Fruit fly (Drosophila melanogaster) whole organism, embryonic: ENCODE data around the gene CG13640.

ENCODE experiments used
- C15 ChIP-seq: fragments of 200-800 bp; sonication (Bioruptor generic); IDR thresholded peaks from 3 replicates; pipeline ENCODE4 v1.3.6; 2022; ENCODE audit warnings: missing biosample characterization, missing genetic modification characterization
- CG12236 ChIP-seq: fragments of 200-800 bp; sonication (Bioruptor generic); optimal IDR thresholded peaks from 2 replicates; lab custom pipeline; 2016; ENCODE audit warnings: missing biosample characterization, missing genetic modification characterization
- CG12299 ChIP-seq: fragments of 200-800 bp; sonication (Bioruptor generic); optimal IDR thresholded peaks from 2 replicates; lab custom pipeline; 2018; ENCODE audit warnings: missing biosample characterization, mild to moderate bottlenecking, missing genetic modification characterization
- CG12659 ChIP-seq: fragments of 200-800 bp; sonication (Bioruptor generic); optimal IDR thresholded peaks from 3 replicates; lab custom pipeline; 2017; ENCODE audit warnings: mild to moderate bottlenecking, missing biosample characterization, missing genetic modification reagents, missing genetic modification characterization
- CG13424 ChIP-seq: fragments of 200-800 bp; sonication (Bioruptor generic); optimal IDR thresholded peaks from 2 replicates; lab custom pipeline; 2019; ENCODE audit warnings: missing biosample characterization, mild to moderate bottlenecking, missing genetic modification characterization, moderate library complexity
- CG17912 ChIP-seq: fragments of 200-800 bp; sonication (Bioruptor generic); optimal IDR thresholded peaks from 2 replicates; lab custom pipeline; 2018; ENCODE audit warnings: missing biosample characterization, mild to moderate bottlenecking, missing genetic modification characterization
- CG2129 ChIP-seq: fragments of 200-800 bp; sonication (Bioruptor generic); IDR thresholded peaks from 2 replicates; pipeline ENCODE4 v1.3.6; 2022; ENCODE audit warnings: missing biosample characterization, missing genetic modification characterization; ENCODE audit not compliant: partially characterized antibody
- CG31224 ChIP-seq: fragments of 200-800 bp; sonication (Bioruptor generic); IDR thresholded peaks from 2 replicates; pipeline ENCODE4 v1.3.6; 2022; ENCODE audit warnings: missing biosample characterization, missing genetic modification characterization
- CG32532 ChIP-seq: fragments of 200-800 bp; sonication (Bioruptor generic); IDR thresholded peaks from 2 replicates; pipeline ENCODE4 v1.3.6; 2022; ENCODE audit warnings: missing biosample characterization, missing genetic modification characterization
- CG34422 ChIP-seq: fragments of 200-800 bp; sonication (Bioruptor generic); IDR thresholded peaks from 3 replicates; pipeline ENCODE4 v1.3.6; 2022; ENCODE audit warnings: missing biosample characterization, missing genetic modification characterization
- CG3847 ChIP-seq: fragments of 200-800 bp; sonication (Bioruptor generic); IDR thresholded peaks from 2 replicates; pipeline ENCODE4 v1.3.6; 2022; ENCODE audit warnings: missing biosample characterization, missing genetic modification characterization
- CG4854 ChIP-seq: fragments of 200-800 bp; sonication (Bioruptor generic); optimal IDR thresholded peaks from 2 replicates; lab custom pipeline; 2016; ENCODE audit warnings: missing biosample characterization, missing genetic modification characterization, inconsistent platforms
- CG8281 ChIP-seq: fragments of 200-800 bp; sonication (Bioruptor generic); optimal IDR thresholded peaks from 2 replicates; lab custom pipeline; 2018; ENCODE audit warnings: missing biosample characterization, mild to moderate bottlenecking, missing genetic modification characterization, moderate library complexity
- CG8359 ChIP-seq: fragments of 200-800 bp; sonication (Bioruptor generic); optimal IDR thresholded peaks from 2 replicates; lab custom pipeline; 2017; ENCODE audit warnings: missing biosample characterization, mild to moderate bottlenecking, missing genetic modification characterization, borderline replicate concordance
- Dad ChIP-seq: fragments of 200-800 bp; sonication (Bioruptor generic); optimal IDR thresholded peaks from 3 replicates; lab custom pipeline; 2016; ENCODE audit warnings: missing biosample characterization, missing genetic modification characterization
- Deaf1 ChIP-seq: fragments of 200-800 bp; optimal IDR thresholded peaks from 3 replicates; lab custom pipeline; 2019; ENCODE audit warnings: missing biosample characterization, mild to moderate bottlenecking, missing genetic modification characterization, moderate library complexity
- Doc3 ChIP-seq: fragments of 200-800 bp; sonication (Bioruptor generic); IDR thresholded peaks from 3 replicates; pipeline ENCODE4 v1.3.6; 2022; ENCODE audit warnings: missing biosample characterization, missing genetic modification characterization; ENCODE audit not compliant: partially characterized antibody
- Eip74EF ChIP-seq, 2 experiments: fragments of 200-800 bp in 1 of 2; fragments of >200 bp in 1 of 2; sonication (Bioruptor generic) in 1 of 2; optimal IDR thresholded peaks; 2 replicates each; lab custom pipeline; 2017 to 2019; ENCODE audit warnings: missing biosample characterization in 2 of 2, missing genetic modification characterization in 2 of 2, mild to moderate bottlenecking in 1 of 2, moderate library complexity in 1 of 2
- Hand ChIP-seq: fragments of 200-800 bp; sonication (Bioruptor generic); optimal IDR thresholded peaks from 2 replicates; lab custom pipeline; 2017; ENCODE audit warnings: mild to moderate bottlenecking, missing biosample characterization, missing genetic modification reagents, missing genetic modification characterization
- Hsf ChIP-seq: fragments of 200-800 bp; sonication (Bioruptor generic); optimal IDR thresholded peaks from 3 replicates; lab custom pipeline; 2016; ENCODE audit warnings: missing biosample characterization, missing genetic modification characterization
- Nf-YA ChIP-seq: fragments of 200-800 bp; sonication (Bioruptor generic); IDR thresholded peaks from 2 replicates; pipeline ENCODE4 v1.3.6; 2022; ENCODE audit warnings: missing biosample characterization, missing genetic modification characterization
- Oaz ChIP-seq: fragments of 200-800 bp; sonication (Bioruptor generic); IDR thresholded peaks from 2 replicates; pipeline ENCODE4 v1.3.6; 2022; ENCODE audit warnings: missing biosample characterization, missing genetic modification characterization
- Sox100B ChIP-seq: fragments of 200-800 bp; sonication (Bioruptor generic); optimal IDR thresholded peaks from 3 replicates; lab custom pipeline; 2018; ENCODE audit warnings: missing biosample characterization, mild to moderate bottlenecking, missing genetic modification characterization
- Sry-δ ChIP-seq: fragments of 200-800 bp; sonication (Bioruptor generic); optimal IDR thresholded peaks from 2 replicates; lab custom pipeline; 2016; ENCODE audit warnings: missing biosample characterization, missing genetic modification characterization
- Xrp1 ChIP-seq: fragments of 200-800 bp; sonication (Bioruptor generic); IDR thresholded peaks from 2 replicates; pipeline ENCODE4 v1.3.6; 2022; ENCODE audit warnings: missing biosample characterization, missing genetic modification characterization
- YL-1 ChIP-seq: fragments of 200-800 bp; sonication (Bioruptor generic); optimal IDR thresholded peaks from 3 replicates; lab custom pipeline; 2017; ENCODE audit warnings: missing biosample characterization, mild to moderate bottlenecking, missing genetic modification characterization
- cato ChIP-seq: fragments of 200-800 bp; sonication (Bioruptor generic); optimal IDR thresholded peaks from 2 replicates; lab custom pipeline; 2016; ENCODE audit warnings: missing biosample characterization, missing genetic modification characterization, borderline replicate concordance
- chif ChIP-seq, 2 experiments: fragments of 200-800 bp; sonication (Bioruptor generic); optimal IDR thresholded peaks; 3 replicates each; lab custom pipeline; 2016; ENCODE audit warnings: missing biosample characterization in 2 of 2, missing genetic modification characterization in 2 of 2
- chm ChIP-seq: fragments of 200-800 bp; sonication (Bioruptor generic); IDR thresholded peaks from 2 replicates; pipeline ENCODE4 v1.3.6; 2022; ENCODE audit warnings: missing biosample characterization, missing genetic modification characterization
- ci ChIP-seq: fragments of 200-800 bp; sonication (Bioruptor generic); IDR thresholded peaks from 3 replicates; pipeline ENCODE4 v1.3.6; 2022; ENCODE audit warnings: missing biosample characterization, missing genetic modification characterization
- cwo ChIP-seq: fragments of 200-800 bp; sonication (Bioruptor generic); optimal IDR thresholded peaks from 3 replicates; lab custom pipeline; 2017; ENCODE audit warnings: missing biosample characterization, missing genetic modification characterization, mild to moderate bottlenecking, moderate library complexity, missing genetic modification reagents
- eyg ChIP-seq: fragments of 200-800 bp; sonication (Bioruptor generic); optimal IDR thresholded peaks from 3 replicates; lab custom pipeline; 2016; ENCODE audit warnings: missing biosample characterization, missing genetic modification characterization
- gcm2 ChIP-seq: fragments of 200-800 bp; sonication (Bioruptor generic); optimal IDR thresholded peaks from 2 replicates; lab custom pipeline; 2016; ENCODE audit warnings: missing biosample characterization, missing genetic modification characterization
- her ChIP-seq: fragments of 200-800 bp; sonication (Bioruptor generic); optimal IDR thresholded peaks from 2 replicates; lab custom pipeline; 2016; ENCODE audit warnings: missing biosample characterization, missing genetic modification characterization
- nerfin-1 ChIP-seq: fragments of 200-800 bp; sonication (Bioruptor generic); optimal IDR thresholded peaks from 3 replicates; lab custom pipeline; 2019; ENCODE audit warnings: missing biosample characterization, mild to moderate bottlenecking, missing genetic modification characterization, moderate library complexity
- oc ChIP-seq: fragments of 200-800 bp; sonication (Bioruptor generic); optimal IDR thresholded peaks from 2 replicates; lab custom pipeline; 2018; ENCODE audit warnings: missing biosample characterization, mild to moderate bottlenecking, missing genetic modification characterization, moderate library complexity
- prd ChIP-seq, 3 experiments: fragments of >200 bp in 2 of 3; fragments of 200-800 bp in 1 of 3; sonication (Bioruptor generic) in 1 of 3; optimal IDR thresholded peaks in 2 of 3; IDR thresholded peaks in 1 of 3; 2 replicates in 2 of 3; 3 replicates in 1 of 3; pipeline versions ENCODE4 v1.3.6 to Lab custom; 2017 to 2022; ENCODE audit warnings: missing biosample characterization in 1 of 3, missing genetic modification characterization in 1 of 3
- pzg ChIP-seq: fragments of 200-800 bp; sonication (Bioruptor generic); optimal IDR thresholded peaks from 3 replicates; lab custom pipeline; 2018; ENCODE audit warnings: missing biosample characterization, mild to moderate bottlenecking, missing genetic modification characterization, moderate library complexity
- ranshi ChIP-seq: fragments of 200-800 bp; sonication (Bioruptor generic); IDR thresholded peaks from 2 replicates; pipeline ENCODE4 v1.3.6; 2022; ENCODE audit warnings: missing biosample characterization, missing genetic modification characterization
- row ChIP-seq: fragments of 200-800 bp; sonication (Bioruptor generic); IDR thresholded peaks from 3 replicates; pipeline ENCODE4 v1.3.6; 2022; ENCODE audit warnings: missing biosample characterization, missing genetic modification characterization
- seq ChIP-seq: fragments of 200-800 bp; sonication (Bioruptor generic); IDR thresholded peaks from 2 replicates; pipeline ENCODE4 v1.3.6; 2022; ENCODE audit warnings: missing biosample characterization, missing genetic modification characterization
- sim ChIP-seq: fragments of 200-800 bp; sonication (Bioruptor generic); IDR thresholded peaks from 2 replicates; pipeline ENCODE4 v1.3.6; 2022; ENCODE audit warnings: missing biosample characterization, missing genetic modification characterization
- slp2 ChIP-seq: fragments of 200-800 bp; sonication (Bioruptor generic); optimal IDR thresholded peaks from 2 replicates; lab custom pipeline; 2016; ENCODE audit warnings: missing biosample characterization, missing genetic modification characterization
- sob ChIP-seq: fragments of 200-800 bp; sonication (Bioruptor generic); IDR thresholded peaks from 2 replicates; pipeline ENCODE4 v1.3.6; 2022; ENCODE audit warnings: missing biosample characterization, missing genetic modification characterization
- sr ChIP-seq: fragments of 200-800 bp; sonication (Bioruptor generic); IDR thresholded peaks from 3 replicates; pipeline ENCODE4 v1.3.6; 2022; ENCODE audit warnings: missing biosample characterization, missing genetic modification characterization
- tll ChIP-seq, 2 experiments: fragments of 200-800 bp in 1 of 2; fragments of >200 bp in 1 of 2; sonication (Bioruptor generic) in 1 of 2; optimal IDR thresholded peaks; 2 replicates each; lab custom pipeline; 2017 to 2019; ENCODE audit warnings: missing biosample characterization in 2 of 2, missing genetic modification characterization in 2 of 2, mild to moderate bottlenecking in 1 of 2, moderate library complexity in 1 of 2

Gene CG13640

dm6 chr3R:24875939-24876842, 14.2 kb upstream of the CG13640 start, which contains the start of gene CG3744 (continued):
- TF ChIP-seq slp2 (GFP tag; lab: Kevin White, UChicago) (peak; percentile 33), Dad (GFP tag; lab: Kevin White, UChicago) (peak; percentile 63), C15 (GFP tag; lab: Robert Waterston, UW) (peak; percentile 88), CG2129 (GFP tag; lab: Robert Waterston, UW) (peak; percentile 94), CG31224 (GFP tag; lab: Robert Waterston, UW) (peak; percentile 87), tll (GFP tag; optimal IDR thresholded peaks at IDR 0.05; lab: Kevin White, UChicago) (no peak), nerfin-1 (peak; percentile 80), cato (GFP tag; lab: Kevin White, UChicago) (peak; percentile 29), Doc3 (GFP tag; lab: Robert Waterston, UW) (peak; percentile 96), Nf-YA (peak; percentile 89), Eip74EF (GFP tag; optimal IDR thresholded peaks at IDR 0.05; lab: Kevin White, UChicago) (peak in 1 of 2 experiments; percentile 65), Deaf1 (tag; lab: Kevin White, UChicago) (peak; percentile 65), CG12299 (tag; lab: Kevin White, UChicago) (peak; percentile 86), Sox100B (GFP tag; lab: Kevin White, UChicago) (no peak), Hsf (GFP tag; lab: Kevin White, UChicago) (peak; percentile 86), Xrp1 (GFP tag; lab: Robert Waterston, UW) (peak; percentile 95), CG8359 (peak; percentile 55), eyg (peak; percentile 46), Oaz (GFP tag; lab: Robert Waterston, UW) (peak; percentile 77; the same call in 1 of the 2 replicates), seq (peak; percentile 82), gcm2 (GFP tag; lab: Kevin White, UChicago) (peak; percentile 43), CG13424 (peak; percentile 94), ranshi (GFP tag; lab: Robert Waterston, UW) (peak; percentile 95), CG32532 (GFP tag; lab: Robert Waterston, UW) (peak; percentile 97), sob (peak; percentile 96)

- TF ChIP-seq chm, result peak; percentile 44; the same call in 1 of the 2 replicates
- TF ChIP-seq CG12236 (GFP tag; lab: Kevin White, UChicago), result no peak
- peak; percentile 58 for TF ChIP-seq YL-1 (GFP tag; lab: Kevin White, UChicago)
- TF ChIP-seq pzg, result peak; percentile 94
- no peak for TF ChIP-seq oc (tag; lab: Kevin White, UChicago)
- peak; percentile 67; the same call in 1 of the 3 replicates for TF ChIP-seq ci (GFP tag; lab: Robert Waterston, UW)
- no peak for TF ChIP-seq Hand (GFP tag; lab: Kevin White, UChicago)
- TF ChIP-seq CG3847 (GFP tag; lab: Robert Waterston, UW), result peak; percentile 42
- peak; percentile 7 for TF ChIP-seq CG4854 (GFP tag; lab: Kevin White, UChicago)
- TF ChIP-seq CG8281, result no peak
- peak; percentile 69 for TF ChIP-seq CG17912 (GFP tag; lab: Kevin White, UChicago)
- TF ChIP-seq CG12659 (GFP tag; lab: Kevin White, UChicago), result peak; percentile 51
- TF ChIP-seq Sry-δ (GFP tag; lab: Kevin White, UChicago), result peak; percentile 58
- no peak for TF ChIP-seq cwo (GFP tag; lab: Kevin White, UChicago)
- peak; percentile 48 for TF ChIP-seq her (GFP tag; lab: Kevin White, UChicago)
- no peak for TF ChIP-seq prd (optimal IDR thresholded peaks at IDR 0.05; lab: Kevin White, UChicago)
- 0 out of 3 replicates have a peak, but pooled peaks have one; percentile 13 for TF ChIP-seq prd (GFP tag; IDR thresholded peaks at IDR 0.05; lab: Robert Waterston, UW)
- peak in 1 of 2 experiments; percentile 25 for TF ChIP-seq chif (GFP tag; optimal IDR thresholded peaks at IDR 0.05; lab: Kevin White, UChicago)
- 0 out of 3 replicates have a peak, but pooled peaks have one; percentile 22 for TF ChIP-seq CG34422 (GFP tag; lab: Robert Waterston, UW)
- TF ChIP-seq sim, result no peak
- peak; percentile 48; the same call in 1 of the 3 replicates for TF ChIP-seq sr (GFP tag; lab: Robert Waterston, UW)
- peak; percentile 27; the same call in 1 of the 3 replicates for TF ChIP-seq row (GFP tag; lab: Robert Waterston, UW)
Observed at dm6 chr3R:24870389-24871048, 8.6 kb upstream of the CG13640 start, which contains the start of gene CycB3. Gene CycB3 (minus strand): TSS chr3R:24870816.
